2 fruit fly cellular contexts compared by ENCODE assay signal in genomic region chr3L:17427013-17427412, dm6.
TF ChIP-seq lines count a peak whose summit lies in the region.

Gene Polr3G, minus strand, starts transcription at chr3L:17427130.

TF ChIP-seq in whole organism, embryonic, 481 proteins besides CTCF, POLR2A, EP300 and RAD21 (continued from another document and continues in another):
- peak; percentile 35 for TF ChIP-seq CG14710 (tag; optimal IDR thresholded peaks at IDR 0.05; lab: Kevin White, UChicago)
- no peak for TF ChIP-seq seq (GFP tag; IDR thresholded peaks at IDR 0.05; lab: Robert Waterston, UW)
- no peak for TF ChIP-seq ase (GFP tag; IDR thresholded peaks at IDR 0.05; lab: Robert Waterston, UW)
- TF ChIP-seq Nf-YB (GFP tag; optimal IDR thresholded peaks at IDR 0.05; lab: Kevin White, UChicago), result no peak
- TF ChIP-seq ap (GFP tag; IDR thresholded peaks at IDR 0.05; lab: Robert Waterston, UW), result no peak
- no peak for TF ChIP-seq CG4617 (GFP tag; optimal IDR thresholded peaks at IDR 0.05; lab: Kevin White, UChicago; ENCODE audit: borderline replicate concordance)
- TF ChIP-seq Ptx1 (GFP tag; IDR thresholded peaks at IDR 0.05; lab: Robert Waterston, UW), result no peak
- no peak for TF ChIP-seq Asciz (GFP tag; optimal IDR thresholded peaks at IDR 0.05; lab: Kevin White, UChicago)
- no peak; the same call in 1 of the 2 replicates for TF ChIP-seq E2f2 (GFP tag; IDR thresholded peaks at IDR 0.05; lab: Robert Waterston, UW)
- TF ChIP-seq CG6272 (GFP tag; IDR thresholded peaks at IDR 0.05; lab: Robert Waterston, UW), result no peak
- peak; percentile 50 for TF ChIP-seq Hr3 (GFP tag; optimal IDR thresholded peaks at IDR 0.05; lab: Kevin White, UChicago)
- TF ChIP-seq exex (tag; optimal IDR thresholded peaks at IDR 0.05; lab: Kevin White, UChicago), result no peak
- peak; percentile 23 for TF ChIP-seq CG34376 (GFP tag; optimal IDR thresholded peaks at IDR 0.05; lab: Kevin White, UChicago)
- no peak for TF ChIP-seq Stat92E (GFP tag; optimal IDR thresholded peaks at IDR 0.05; lab: Kevin White, UChicago)
- TF ChIP-seq Deaf1 (tag; optimal IDR thresholded peaks at IDR 0.05; lab: Kevin White, UChicago), result no peak
- TF ChIP-seq Hey (tag; optimal IDR thresholded peaks at IDR 0.05; lab: Kevin White, UChicago), result no peak
- no peak for TF ChIP-seq CG4404 (GFP tag; IDR thresholded peaks at IDR 0.05; lab: Robert Waterston, UW)
- no peak for TF ChIP-seq cwo (GFP tag; optimal IDR thresholded peaks at IDR 0.05; lab: Kevin White, UChicago)
- no peak for TF ChIP-seq NC2α (GFP tag; optimal IDR thresholded peaks at IDR 0.05; lab: Kevin White, UChicago)
- no peak; the same call in 1 of the 2 replicates for TF ChIP-seq bowl (GFP tag; IDR thresholded peaks at IDR 0.05; lab: Robert Waterston, UW)
- TF ChIP-seq gcm2 (GFP tag; optimal IDR thresholded peaks at IDR 0.05; lab: Kevin White, UChicago), result no peak
- TF ChIP-seq CG32767 (GFP tag; IDR thresholded peaks at IDR 0.05; lab: Robert Waterston, UW), result no peak
- TF ChIP-seq sens-2 (GFP tag; IDR thresholded peaks at IDR 0.05; lab: Robert Waterston, UW), result no peak
- TF ChIP-seq CG15514 (GFP tag; optimal IDR thresholded peaks at IDR 0.05; lab: Kevin White, UChicago), result peak; percentile 39
- no peak for TF ChIP-seq caup (GFP tag; optimal IDR thresholded peaks at IDR 0.05; lab: Kevin White, UChicago; ENCODE audit: severe bottlenecking)
- TF ChIP-seq mld (GFP tag; IDR thresholded peaks at IDR 0.05; lab: Robert Waterston, UW; ENCODE audit: partially characterized antibody), result no peak
- TF ChIP-seq run (tag; optimal IDR thresholded peaks at IDR 0.05; lab: Kevin White, UChicago), result no peak
- TF ChIP-seq D19A (tag; optimal IDR thresholded peaks at IDR 0.05; lab: Kevin White, UChicago), result peak; percentile 99
- no peak for TF ChIP-seq Oli (tag; optimal IDR thresholded peaks at IDR 0.05; lab: Kevin White, UChicago)
- TF ChIP-seq YL-1 (GFP tag; optimal IDR thresholded peaks at IDR 0.05; lab: Kevin White, UChicago), result peak; percentile 26
- peak; percentile 25 for TF ChIP-seq CG2678 (tag; optimal IDR thresholded peaks at IDR 0.05; lab: Kevin White, UChicago)
- TF ChIP-seq hkb (optimal IDR thresholded peaks at IDR 0.05; lab: Kevin White, UChicago), result no peak
- TF ChIP-seq hkb (GFP tag; IDR thresholded peaks at IDR 0.05; lab: Robert Waterston, UW), result no peak
- TF ChIP-seq CG10431 (GFP tag; optimal IDR thresholded peaks at IDR 0.05; lab: Kevin White, UChicago), result no peak
- no peak for TF ChIP-seq CG4707 (GFP tag; optimal IDR thresholded peaks at IDR 0.05; lab: Kevin White, UChicago)
- no peak for TF ChIP-seq CG3726 (GFP tag; IDR thresholded peaks at IDR 0.05; lab: Robert Waterston, UW)
- TF ChIP-seq CG17359 (tag; optimal IDR thresholded peaks at IDR 0.05; lab: Kevin White, UChicago), result peak; percentile 4
- TF ChIP-seq lilli (GFP tag; optimal IDR thresholded peaks at IDR 0.05; lab: Kevin White, UChicago), result peak; percentile 48
- TF ChIP-seq Dll (GFP tag; IDR thresholded peaks at IDR 0.05; lab: Robert Waterston, UW; ENCODE audit: partially characterized antibody), result peak; percentile 34; the same call in 1 of the 4 replicates
- TF ChIP-seq ash1 (GFP tag; optimal IDR thresholded peaks at IDR 0.05; lab: Kevin White, UChicago), result no peak
- no peak for TF ChIP-seq org-1 (GFP tag; optimal IDR thresholded peaks at IDR 0.05; lab: Kevin White, UChicago)
- TF ChIP-seq CG3995 (GFP tag; optimal IDR thresholded peaks at IDR 0.05; lab: Kevin White, UChicago), result no peak
- TF ChIP-seq CG13296 (GFP tag; optimal IDR thresholded peaks at IDR 0.05; lab: Kevin White, UChicago), result no peak
- no peak for TF ChIP-seq btn (GFP tag; optimal IDR thresholded peaks at IDR 0.05; lab: Kevin White, UChicago)
- TF ChIP-seq HHEX (GFP tag; optimal IDR thresholded peaks at IDR 0.05; lab: Kevin White, UChicago), result no peak
- TF ChIP-seq CG32772 (GFP tag; IDR thresholded peaks at IDR 0.05; lab: Robert Waterston, UW), result no peak
- no peak for TF ChIP-seq CG9817 (tag; optimal IDR thresholded peaks at IDR 0.05; lab: Kevin White, UChicago)
- no peak for TF ChIP-seq pan (optimal IDR thresholded peaks at IDR 0.05; lab: Kevin White, UChicago)
- no peak for TF ChIP-seq pan (GFP tag; optimal IDR thresholded peaks at IDR 0.05 in 1 of 2, IDR thresholded peaks at IDR 0.05 in 1 of 2)
- peak; percentile 8 for TF ChIP-seq CG2712 (tag; optimal IDR thresholded peaks at IDR 0.05; lab: Kevin White, UChicago)
- TF ChIP-seq row (GFP tag; IDR thresholded peaks at IDR 0.05; lab: Robert Waterston, UW), result peak; percentile 83
- peak; percentile 16 for TF ChIP-seq tin (GFP tag; optimal IDR thresholded peaks at IDR 0.05; lab: Kevin White, UChicago)
- TF ChIP-seq Kr (GFP tag; optimal IDR thresholded peaks at IDR 0.05; lab: Kevin White, UChicago), result no peak
- TF ChIP-seq Rfx (GFP tag; IDR thresholded peaks at IDR 0.05; lab: Robert Waterston, UW), result peak; percentile 56
- no peak for TF ChIP-seq CG8290 (GFP tag; optimal IDR thresholded peaks at IDR 0.05; lab: Kevin White, UChicago)
- peak in 1 of 2 experiments; percentile 36 for TF ChIP-seq CG8290 (tag; optimal IDR thresholded peaks at IDR 0.05; lab: Kevin White, UChicago)
- no peak for TF ChIP-seq aop (GFP tag; IDR thresholded peaks at IDR 0.05; lab: Robert Waterston, UW)
- TF ChIP-seq CG2889 (GFP tag; IDR thresholded peaks at IDR 0.05; lab: Robert Waterston, UW), result no peak
- no peak for TF ChIP-seq CG10979 (tag; optimal IDR thresholded peaks at IDR 0.05; lab: Kevin White, UChicago)
- TF ChIP-seq Trl (optimal IDR thresholded peaks at IDR 0.05; lab: Kevin White, UChicago), result no peak
- TF ChIP-seq Trl (GFP tag; optimal IDR thresholded peaks at IDR 0.05; lab: Kevin White, UChicago), result no peak
- TF ChIP-seq maf-S (GFP tag; optimal IDR thresholded peaks at IDR 0.05; lab: Kevin White, UChicago), result no peak
- TF ChIP-seq fru (optimal IDR thresholded peaks at IDR 0.05; lab: Kevin White, UChicago), result no peak
- no peak for TF ChIP-seq chn (GFP tag; optimal IDR thresholded peaks at IDR 0.05; lab: Kevin White, UChicago)
- no peak for TF ChIP-seq pros (GFP tag; optimal IDR thresholded peaks at IDR 0.05; lab: Kevin White, UChicago)
- TF ChIP-seq CG18011 (GFP tag; optimal IDR thresholded peaks at IDR 0.05; lab: Kevin White, UChicago), result no peak
- no peak for TF ChIP-seq mam (GFP tag; optimal IDR thresholded peaks at IDR 0.05; lab: Kevin White, UChicago)
- no peak for TF ChIP-seq CG10959 (GFP tag; IDR thresholded peaks at IDR 0.05; lab: Robert Waterston, UW)
- 0 out of 3 replicates have a peak, but pooled peaks have one; percentile 45 for TF ChIP-seq ci (GFP tag; IDR thresholded peaks at IDR 0.05; lab: Robert Waterston, UW)

TF ChIP-seq in whole organism, prepupa, 60 proteins besides CTCF, POLR2A, EP300 and RAD21 (continued from another document):
- TF ChIP-seq CG4318 (GFP tag; optimal IDR thresholded peaks at IDR 0.05; lab: Kevin White, UChicago) (no peak), Met (GFP tag; optimal IDR thresholded peaks at IDR 0.05; lab: Kevin White, UChicago) (peak; percentile 35), CG32006 (GFP tag; optimal IDR thresholded peaks at IDR 0.05; lab: Kevin White, UChicago) (no peak), Eip93F (GFP tag; optimal IDR thresholded peaks at IDR 0.05; lab: Kevin White, UChicago) (no peak), acj6 (GFP tag; optimal IDR thresholded peaks at IDR 0.05; lab: Kevin White, UChicago) (no peak), CG1621 (tag; optimal IDR thresholded peaks at IDR 0.05; lab: Kevin White, UChicago) (no peak), CG10669 (GFP tag; optimal IDR thresholded peaks at IDR 0.05; lab: Kevin White, UChicago) (no peak), CG11762 (GFP tag; optimal IDR thresholded peaks at IDR 0.05; lab: Kevin White, UChicago; ENCODE audit: insufficient read depth) (no peak), cyc (GFP tag; optimal IDR thresholded peaks at IDR 0.05; lab: Kevin White, UChicago) (no peak), CG6808 (GFP tag; optimal IDR thresholded peaks at IDR 0.05; lab: Kevin White, UChicago) (no peak), vri (GFP tag; optimal IDR thresholded peaks at IDR 0.05; lab: Kevin White, UChicago) (peak; percentile 3), Smox (GFP tag; optimal IDR thresholded peaks at IDR 0.05; lab: Kevin White, UChicago) (peak; percentile 40), net (GFP tag; optimal IDR thresholded peaks at IDR 0.05; lab: Kevin White, UChicago) (no peak), CG3032 (tag; optimal IDR thresholded peaks at IDR 0.05; lab: Kevin White, UChicago) (no peak), Sox102F (GFP tag; optimal IDR thresholded peaks at IDR 0.05; lab: Kevin White, UChicago) (peak; percentile 25), eg (GFP tag; IDR thresholded peaks at IDR 0.05; lab: Robert Waterston, UW) (no peak), Blimp-1 (GFP tag; optimal IDR thresholded peaks at IDR 0.05; lab: Kevin White, UChicago) (no peak), CG11294 (GFP tag; IDR thresholded peaks at IDR 0.05; lab: Robert Waterston, UW) (no peak), CG16779 (tag; optimal IDR thresholded peaks at IDR 0.05; lab: Kevin White, UChicago) (no peak), CG34406 (GFP tag; optimal IDR thresholded peaks at IDR 0.05; lab: Kevin White, UChicago) (no peak), OdsH (GFP tag; optimal IDR thresholded peaks at IDR 0.05; lab: Kevin White, UChicago) (no peak), esn (GFP tag; optimal IDR thresholded peaks at IDR 0.05; lab: Kevin White, UChicago) (peak; percentile 34), CG6163 (GFP tag; IDR thresholded peaks at IDR 0.05; lab: Robert Waterston, UW) (no peak), pdm3 (GFP tag; optimal IDR thresholded peaks at IDR 0.05; lab: Kevin White, UChicago) (peak; percentile 44), Eip78C (GFP tag; lab: Kevin White, UChicago) (peak; percentile 84), Sox15 (GFP tag; optimal IDR thresholded peaks at IDR 0.05; lab: Kevin White, UChicago) (no peak), Sox14 (GFP tag; optimal IDR thresholded peaks at IDR 0.05; lab: Kevin White, UChicago) (peak; percentile 23), Ets96B (tag; optimal IDR thresholded peaks at IDR 0.05; lab: Kevin White, UChicago) (no peak), Hr39 (GFP tag; optimal IDR thresholded peaks at IDR 0.05; lab: Kevin White, UChicago) (peak; percentile 16), dac (GFP tag; optimal IDR thresholded peaks at IDR 0.05; lab: Kevin White, UChicago) (no peak), dsx (GFP tag; optimal IDR thresholded peaks at IDR 0.05; lab: Kevin White, UChicago; ENCODE audit: poor library complexity, severe bottlenecking) (no peak), CG8319 (GFP tag; optimal IDR thresholded peaks at IDR 0.05; lab: Kevin White, UChicago) (no peak), Hr4 (GFP tag; optimal IDR thresholded peaks at IDR 0.05; lab: Kevin White, UChicago) (peak; percentile 37), svp (GFP tag; lab: Kevin White, UChicago) (peak; percentile 34), salr (GFP tag; optimal IDR thresholded peaks at IDR 0.05; lab: Kevin White, UChicago) (no peak), CG8632 (GFP tag; optimal IDR thresholded peaks at IDR 0.05; lab: Kevin White, UChicago) (no peak), fd59A (GFP tag; optimal IDR thresholded peaks at IDR 0.05; lab: Kevin White, UChicago) (no peak)
